Fruit fly (Drosophila melanogaster): ENCODE results near the gene CG6028.

CG6028 gene

DNA sequence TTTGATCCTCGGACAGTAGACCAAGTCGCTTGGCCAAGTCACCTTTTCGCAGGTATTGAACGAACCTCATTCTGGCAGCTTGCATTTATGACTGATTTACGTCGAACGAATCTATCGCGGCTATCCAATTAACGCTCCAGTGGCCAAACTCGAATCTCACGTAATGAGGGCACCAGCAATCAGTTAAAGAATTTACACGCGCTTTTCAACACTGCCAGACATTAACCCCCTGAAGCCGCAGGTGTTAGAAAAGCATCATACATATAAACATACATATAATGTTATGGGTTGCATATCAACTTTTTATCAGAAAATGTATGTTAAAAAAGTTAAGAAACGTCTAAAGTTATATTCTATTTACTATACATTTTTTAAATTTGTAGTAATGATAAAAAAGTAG is at the start of gene CG6028:
CG6028 (minus strand) TSS at position 187 of the 400 bp plus-strand sequence.
- TF ChIP-seq CG8478 (optimal IDR thresholded peaks at IDR 0.05): no peak
- TF ChIP-seq CTCF (optimal IDR thresholded peaks at IDR 0.05): no peak

DNA sequence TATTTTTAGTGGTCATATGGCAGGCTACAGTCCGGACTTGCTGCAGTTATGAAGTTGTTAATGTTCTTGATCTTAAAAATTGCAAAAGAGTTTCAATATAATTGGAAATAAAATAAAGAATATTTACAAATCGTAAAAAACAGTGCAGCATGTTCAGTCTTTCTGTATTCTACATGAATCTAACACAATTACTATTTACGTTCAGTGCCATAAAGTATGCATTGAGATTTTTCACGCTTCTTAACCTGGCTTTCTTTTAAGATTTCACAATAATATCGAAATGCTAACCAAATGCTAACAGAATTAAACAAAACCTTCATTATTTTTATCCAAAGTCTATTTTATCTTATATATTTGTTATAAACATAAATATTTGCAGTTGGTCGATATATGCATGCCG is 47.2 kb upstream of the CG6028 start:
- no peak for TF ChIP-seq CTCF (optimal IDR thresholded peaks at IDR 0.05)
- TF ChIP-seq CG8478 (optimal IDR thresholded peaks at IDR 0.05): no peak

DNA sequence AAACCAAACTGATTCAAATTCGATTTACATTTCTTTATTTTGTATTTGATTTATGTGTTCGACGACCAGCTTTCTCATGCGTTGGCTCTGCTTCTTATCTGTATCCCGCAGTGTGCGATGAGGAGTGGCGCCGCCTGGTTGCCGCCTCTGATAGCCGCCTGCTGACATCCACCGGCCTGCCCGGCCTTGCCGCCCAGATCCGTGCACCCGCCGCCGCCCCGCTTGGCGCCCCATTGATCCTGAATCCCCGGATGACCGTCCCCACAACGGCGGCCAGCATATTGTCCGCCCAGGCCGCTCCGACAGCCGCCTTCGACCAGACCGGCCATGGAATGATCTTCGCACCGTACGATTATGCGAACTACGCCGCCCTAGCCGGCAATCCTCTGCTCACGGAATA is 46.3 kb upstream of the CG6028 start:
- TF ChIP-seq CTCF (optimal IDR thresholded peaks at IDR 0.05): no peak

DNA sequence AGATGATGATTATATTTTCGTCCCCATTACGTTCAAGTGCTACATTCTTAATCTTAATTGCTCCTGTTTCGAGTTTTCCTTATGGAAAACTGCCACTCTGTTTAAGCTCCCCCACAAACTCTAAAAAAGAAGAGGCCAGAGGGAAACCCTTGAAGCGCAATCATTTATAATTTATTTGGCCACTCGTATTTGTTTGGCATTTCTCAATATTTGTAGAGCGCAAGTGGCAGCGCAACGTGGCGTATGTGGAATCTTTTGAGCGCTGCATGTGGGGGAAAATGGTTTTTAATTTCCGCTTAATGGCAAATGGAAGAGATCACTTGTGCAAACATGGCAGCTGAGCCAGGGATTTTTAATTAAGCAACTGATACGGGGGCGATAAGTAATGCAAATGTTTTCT is 41.9 kb upstream of the CG6028 start:
- TF ChIP-seq CTCF (optimal IDR thresholded peaks at IDR 0.05) (no peak), CG8478 (optimal IDR thresholded peaks at IDR 0.05) (no peak)

DNA sequence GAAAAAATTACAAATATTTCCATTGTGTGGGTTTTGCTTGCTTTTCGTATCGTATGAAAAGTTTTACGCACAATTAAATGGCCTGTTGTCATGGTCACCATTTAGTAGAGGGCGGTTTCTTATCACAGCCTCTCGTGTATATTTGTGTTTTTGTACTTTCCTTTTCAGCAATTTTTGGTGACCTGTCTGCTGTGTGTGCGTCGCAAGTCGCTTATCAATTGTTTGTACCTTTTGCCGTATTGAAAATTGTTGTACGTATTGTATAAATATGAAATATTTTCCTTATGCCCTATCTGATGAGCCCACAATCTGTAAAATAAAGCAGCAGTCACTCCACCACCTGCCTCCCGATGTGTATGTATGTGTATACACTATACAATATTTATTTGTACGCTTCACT is 41.1 kb upstream of the CG6028 start:
- TF ChIP-seq CTCF (optimal IDR thresholded peaks at IDR 0.05) (no peak), CG8478 (optimal IDR thresholded peaks at IDR 0.05) (no peak)

DNA sequence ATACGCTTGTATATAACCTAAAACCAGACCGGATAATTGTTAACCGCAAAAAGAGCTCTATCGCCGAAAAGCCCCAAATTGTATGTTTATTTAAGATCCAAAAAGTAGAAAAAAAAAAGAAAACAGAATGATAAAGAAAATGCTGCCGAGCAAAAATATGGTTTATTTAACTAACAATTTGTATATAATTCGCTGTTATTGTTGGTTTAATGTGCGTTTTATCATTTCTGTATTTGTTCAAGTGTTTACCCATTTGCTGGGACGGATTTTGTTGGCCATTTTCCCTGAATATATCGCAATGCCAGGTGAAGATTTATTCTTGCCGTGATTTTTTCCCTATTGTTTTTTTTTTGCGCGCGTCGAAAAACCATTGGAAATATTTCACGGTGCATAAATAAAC is 31.8 kb upstream of the CG6028 start:
- TF ChIP-seq CG8478 (optimal IDR thresholded peaks at IDR 0.05) (no peak), CTCF (optimal IDR thresholded peaks at IDR 0.05) (no peak)

DNA sequence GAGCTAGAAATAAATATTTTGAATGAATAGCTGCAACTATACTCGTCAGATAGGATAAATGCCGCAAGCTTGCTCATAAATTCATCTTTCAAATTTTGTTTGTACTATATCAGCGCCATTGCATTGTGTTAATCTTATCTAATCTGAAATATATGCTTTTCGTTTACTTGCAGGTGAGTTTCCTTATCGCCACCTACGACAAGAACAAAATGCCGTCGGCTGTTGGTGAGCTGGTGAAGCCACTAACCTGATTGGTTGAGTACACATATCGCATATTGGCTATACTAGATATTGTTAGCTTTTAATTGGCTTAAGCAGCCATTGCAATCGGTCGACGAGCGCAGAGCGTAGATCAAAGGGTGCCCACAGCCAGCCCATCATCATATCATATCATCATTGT is 28.4 kb upstream of the CG6028 start:
- no peak for TF ChIP-seq CG8478 (optimal IDR thresholded peaks at IDR 0.05)
- no peak for TF ChIP-seq CTCF (optimal IDR thresholded peaks at IDR 0.05)

DNA sequence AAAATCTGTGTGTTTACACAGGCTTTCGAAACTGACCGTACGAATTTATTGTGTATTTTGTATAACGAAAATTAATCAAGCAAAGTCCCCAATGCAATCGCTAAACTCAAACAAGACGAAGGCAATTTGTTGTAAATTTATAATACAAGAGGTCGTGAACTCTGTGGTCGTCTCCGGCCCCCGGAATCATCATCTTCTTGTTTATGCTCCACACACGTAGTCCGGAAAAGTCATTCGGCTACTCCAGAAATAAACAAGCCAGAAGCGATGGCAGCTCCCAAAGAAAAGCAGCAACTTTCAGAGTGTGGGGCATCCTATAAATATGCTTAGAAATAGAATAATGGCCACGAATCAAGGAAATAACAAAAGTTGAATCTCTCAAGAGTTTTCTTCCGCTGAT is 27.9 kb upstream of the CG6028 start:
- TF ChIP-seq CG8478 (optimal IDR thresholded peaks at IDR 0.05): no peak
- no peak for TF ChIP-seq CTCF (optimal IDR thresholded peaks at IDR 0.05)

DNA sequence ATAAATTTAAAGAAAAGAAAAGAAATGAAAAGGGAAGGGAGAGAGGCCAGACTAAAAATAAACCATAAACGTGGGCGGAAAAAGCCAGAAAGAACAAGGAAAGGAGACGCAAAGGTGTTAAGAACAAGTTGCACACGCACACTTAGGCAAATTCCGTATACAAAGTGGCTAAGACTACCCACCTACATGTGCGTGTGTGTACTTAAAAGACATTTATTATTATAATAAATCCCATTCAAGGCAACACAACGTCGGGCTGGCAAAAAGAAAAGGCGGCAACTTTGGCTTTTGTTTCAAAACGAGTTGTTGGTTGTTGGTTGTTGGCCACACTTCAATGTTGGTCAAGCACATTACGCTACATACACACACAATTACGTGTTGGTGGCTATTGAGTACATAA is 26.9 kb upstream of the CG6028 start:
- TF ChIP-seq CTCF (optimal IDR thresholded peaks at IDR 0.05) (no peak), CG8478 (optimal IDR thresholded peaks at IDR 0.05) (no peak)

DNA sequence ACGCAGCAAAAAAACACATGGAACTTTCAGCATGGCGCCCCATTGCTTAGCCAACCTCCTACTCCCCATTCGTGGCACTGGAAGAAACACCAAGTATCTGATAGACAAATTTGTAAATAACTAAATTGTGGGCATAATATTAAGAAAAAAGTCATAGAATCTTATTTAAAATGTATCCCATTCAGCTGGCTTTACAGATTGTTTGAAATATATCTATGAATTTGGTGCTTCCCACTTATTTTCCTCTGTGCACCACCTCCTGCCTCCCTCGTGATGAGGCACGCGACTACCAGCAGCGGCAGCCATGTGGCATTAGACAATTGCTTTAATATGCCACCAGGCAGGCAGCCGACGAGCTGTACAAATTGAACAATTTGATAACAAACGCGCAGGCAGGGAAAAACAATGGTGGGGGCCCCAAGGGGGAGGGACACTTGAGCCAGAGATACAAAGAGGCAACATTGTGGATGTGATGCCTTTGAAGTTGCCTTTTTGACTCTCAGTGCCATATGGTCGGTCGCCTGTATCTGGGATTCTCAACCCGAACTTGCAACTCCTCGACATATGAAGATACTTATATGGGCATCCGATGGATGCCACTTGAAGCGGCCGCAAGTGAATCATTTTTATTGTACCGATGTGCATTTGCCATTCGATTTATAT is 24.0 kb upstream of the CG6028 start:
- TF ChIP-seq CG8478 (optimal IDR thresholded peaks at IDR 0.05) (no peak), CTCF (optimal IDR thresholded peaks at IDR 0.05) (no peak)

DNA sequence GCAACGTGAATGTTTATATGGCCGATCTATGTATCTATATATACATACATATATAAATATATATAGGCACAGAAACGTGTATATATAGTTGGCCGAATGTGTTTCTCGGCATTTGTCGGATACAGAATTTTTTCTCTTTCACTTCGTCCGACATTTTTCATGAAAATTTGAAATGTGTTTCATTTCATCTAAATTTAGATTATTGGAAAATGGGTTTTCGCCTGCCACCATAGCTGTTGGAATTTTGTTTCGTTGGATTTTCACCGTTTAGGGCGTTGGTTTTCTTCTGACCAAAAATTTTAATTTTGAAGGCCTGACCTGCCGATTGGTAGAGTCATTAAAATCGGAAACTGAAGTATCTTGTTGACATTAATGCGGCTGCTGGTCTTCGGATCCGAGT is 22.1 kb upstream of the CG6028 start:
- no peak for TF ChIP-seq CTCF (optimal IDR thresholded peaks at IDR 0.05)
- TF ChIP-seq CG8478 (optimal IDR thresholded peaks at IDR 0.05): no peak

DNA sequence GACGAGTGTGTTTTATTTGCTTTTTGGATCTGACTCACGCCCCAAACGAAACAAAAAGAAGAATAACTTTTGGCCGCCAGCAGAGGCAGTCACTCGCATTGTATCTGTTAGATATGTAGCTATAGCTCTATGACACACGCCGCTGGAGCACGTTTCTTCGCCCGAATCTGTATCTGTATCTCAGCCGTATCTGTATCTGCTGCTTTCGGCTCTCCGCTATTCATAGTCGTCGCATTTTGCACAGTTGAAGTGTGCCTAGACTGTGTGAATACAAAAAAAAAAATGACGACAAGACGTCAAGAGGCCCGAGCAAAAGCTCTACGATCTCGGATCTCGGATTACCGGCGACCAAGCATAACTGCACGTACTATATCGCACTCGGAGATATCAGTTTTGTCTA is 21.4 kb upstream of the CG6028 start:
- TF ChIP-seq CTCF (optimal IDR thresholded peaks at IDR 0.05) (no peak), CG8478 (optimal IDR thresholded peaks at IDR 0.05) (no peak)

DNA sequence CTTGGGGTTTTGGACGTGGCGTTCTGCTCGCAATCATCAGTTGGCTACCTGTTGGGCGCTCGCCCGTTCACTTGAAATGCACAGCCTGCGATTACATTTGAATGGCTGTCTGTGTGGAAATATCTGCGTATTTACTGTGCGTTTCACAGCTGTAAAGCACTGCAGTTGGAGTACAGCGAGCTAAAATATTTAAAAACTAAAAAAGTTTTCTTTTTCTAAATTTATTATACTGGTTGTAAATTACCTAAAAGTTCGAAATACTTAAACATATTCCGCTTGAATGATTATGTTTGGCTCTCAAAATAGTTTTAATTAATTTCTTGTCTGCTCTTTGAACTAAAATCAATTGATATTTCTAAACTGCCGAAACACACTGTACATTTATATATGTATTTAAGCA is 20.9 kb upstream of the CG6028 start:
- TF ChIP-seq CG8478 (optimal IDR thresholded peaks at IDR 0.05) (no peak), CTCF (optimal IDR thresholded peaks at IDR 0.05) (no peak)

DNA sequence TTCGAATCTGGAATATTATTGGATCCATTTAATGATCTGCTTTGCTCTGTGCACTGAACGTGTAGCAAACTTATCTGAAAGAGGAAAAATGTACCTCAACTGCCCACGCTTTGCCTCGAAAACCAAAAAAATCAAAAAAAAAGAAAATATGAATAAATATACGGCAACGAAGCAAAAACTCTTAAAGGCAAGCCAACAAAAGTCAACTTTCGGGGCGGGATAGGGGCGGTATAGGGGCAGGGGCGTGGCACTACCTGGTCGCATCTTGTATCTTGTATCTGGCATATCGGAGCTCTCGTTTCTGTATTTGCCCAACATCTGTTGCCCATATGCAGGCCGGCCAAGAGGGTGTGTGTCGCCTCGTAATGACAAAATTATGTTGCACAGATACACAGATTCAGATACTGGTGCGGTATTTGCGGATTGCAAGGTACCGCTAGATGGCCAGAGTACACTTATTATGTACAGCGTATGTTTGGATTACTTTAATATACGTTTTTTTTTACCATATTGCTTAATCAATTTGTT is 19.2 kb upstream of the CG6028 start:
- no peak for TF ChIP-seq CTCF (optimal IDR thresholded peaks at IDR 0.05)
- TF ChIP-seq CG8478 (optimal IDR thresholded peaks at IDR 0.05): no peak

DNA sequence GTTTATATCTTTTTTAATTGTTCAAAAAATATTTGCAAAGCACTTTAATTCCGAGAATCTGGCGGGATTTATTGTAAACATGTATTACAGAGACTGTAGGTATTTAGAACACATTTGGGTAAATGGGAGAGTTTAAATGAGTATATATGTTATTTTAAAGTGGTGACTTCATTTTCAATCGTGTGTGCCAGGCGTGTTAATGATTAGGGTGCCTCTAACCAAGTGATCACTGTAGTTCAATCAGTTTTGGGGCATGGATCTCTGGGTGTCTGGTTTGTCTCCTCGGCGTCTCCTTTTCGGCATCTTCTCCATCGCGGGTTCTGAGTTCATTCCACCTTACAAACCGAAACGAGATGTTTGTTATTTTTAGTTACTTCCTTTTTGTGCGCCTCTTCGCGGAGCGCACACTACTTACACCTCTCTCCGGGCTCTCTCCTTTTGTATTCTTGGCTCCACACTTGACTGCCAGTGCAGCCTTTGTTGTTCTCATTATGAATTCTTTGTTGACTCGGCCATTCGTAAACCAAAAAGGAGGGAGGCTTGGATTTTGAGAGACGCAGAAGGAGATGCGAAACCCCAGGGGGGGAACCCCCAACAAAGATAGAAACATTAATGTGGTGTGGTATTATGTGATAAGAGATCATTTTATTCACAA is 18.6 kb upstream of the CG6028 start:
- no peak for TF ChIP-seq CTCF (optimal IDR thresholded peaks at IDR 0.05)
- TF ChIP-seq CG8478 (optimal IDR thresholded peaks at IDR 0.05): no peak

DNA sequence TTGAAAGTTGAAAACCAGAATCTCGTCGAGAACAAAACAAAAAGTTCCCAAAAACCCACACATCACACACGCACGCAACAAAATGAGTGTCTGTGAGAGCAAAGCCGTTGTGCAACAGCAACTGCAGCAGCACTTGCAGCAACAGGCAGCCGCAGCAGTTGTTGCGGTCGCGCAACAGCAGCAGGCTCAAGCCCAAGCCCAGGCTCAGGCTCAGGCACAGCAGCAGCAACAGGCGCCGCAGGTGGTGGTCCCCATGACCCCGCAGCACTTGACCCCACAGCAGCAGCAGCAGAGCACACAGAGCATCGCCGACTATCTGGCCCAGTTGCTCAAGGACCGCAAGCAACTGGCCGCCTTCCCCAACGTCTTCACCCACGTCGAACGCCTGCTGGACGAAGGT is 17.7 kb upstream of the CG6028 start:
- no peak for TF ChIP-seq CG8478 (optimal IDR thresholded peaks at IDR 0.05)
- no peak for TF ChIP-seq CTCF (optimal IDR thresholded peaks at IDR 0.05)
